Worm (Caenorhabditis elegans): ENCODE results near the gene K05F1.6.

K05F1.6 gene

ce11 chrII:5831373-5831772 lies 49.1 kb downstream of the K05F1.6 start:
- no peak for TF ChIP-seq nhr-67 (tag; optimal IDR thresholded peaks at IDR 0.05)
- TF ChIP-seq lin-39 (tag; optimal IDR thresholded peaks at IDR 0.05) = no peak
- no peak for TF ChIP-seq zag-1 (tag; optimal IDR thresholded peaks at IDR 0.05)
- TF ChIP-seq nhr-76 (tag; optimal IDR thresholded peaks at IDR 0.05) = no peak
- no peak for TF ChIP-seq sea-2 (GFP tag; optimal IDR thresholded peaks at IDR 0.05)
- no peak for TF ChIP-seq ztf-4 (tag; optimal IDR thresholded peaks at IDR 0.05)
- no peak for TF ChIP-seq egl-5 (tag; optimal IDR thresholded peaks at IDR 0.05)
- no peak for TF ChIP-seq nhr-237 (tag; optimal IDR thresholded peaks at IDR 0.05)
- no peak for TF ChIP-seq ceh-16 (tag; optimal IDR thresholded peaks at IDR 0.05)
- no peak for TF ChIP-seq tbx-2 (tag; optimal IDR thresholded peaks at IDR 0.05)
- no peak for TF ChIP-seq jun-1 (tag; optimal IDR thresholded peaks at IDR 0.05)
- TF ChIP-seq elt-2 (tag; optimal IDR thresholded peaks at IDR 0.05) = no peak
- no peak for TF ChIP-seq elt-1 (tag; optimal IDR thresholded peaks at IDR 0.05)
- TF ChIP-seq fos-1 (tag; optimal IDR thresholded peaks at IDR 0.05) = no peak
- no peak for TF ChIP-seq nhr-28 (tag; optimal IDR thresholded peaks at IDR 0.05)
- no peak for TF ChIP-seq unc-39 (tag; optimal IDR thresholded peaks at IDR 0.05)
- TF ChIP-seq nhr-12 (tag; optimal IDR thresholded peaks at IDR 0.05) = no peak
- no peak for TF ChIP-seq elt-3 (tag; optimal IDR thresholded peaks at IDR 0.05)
- TF ChIP-seq lsy-12 (tag; optimal IDR thresholded peaks at IDR 0.05) = no peak
- TF ChIP-seq aly-2 (tag; optimal IDR thresholded peaks at IDR 0.05) = no peak

- TF ChIP-seq fos-1 (tag; optimal IDR thresholded peaks at IDR 0.05) (no peak), lsy-12 (tag; optimal IDR thresholded peaks at IDR 0.05) (no peak), unc-62 (GFP tag; optimal IDR thresholded peaks at IDR 0.05) (no peak), ceh-28 (tag; optimal IDR thresholded peaks at IDR 0.05) (no peak), lin-15B (tag; optimal IDR thresholded peaks at IDR 0.05) (no peak), elt-2 (tag; optimal IDR thresholded peaks at IDR 0.05) (no peak), sea-2 (GFP tag; optimal IDR thresholded peaks at IDR 0.05) (no peak), mdl-1 (tag; optimal IDR thresholded peaks at IDR 0.05) (no peak), pha-4 (tag; optimal IDR thresholded peaks at IDR 0.05) (no peak), snpc-4 (tag; optimal IDR thresholded peaks at IDR 0.05) (no peak), ama-1 (optimal IDR thresholded peaks at IDR 0.05) (no peak)
Observed at ce11 chrII:5833136-5833535, 50.8 kb downstream of the K05F1.6 start, which contains the start of gene gtap-1. gtap-1 (minus strand) TSS chrII:5833236.

ce11 chrII:5835146-5835545 lies 52.8 kb downstream of the K05F1.6 start:
- no peak for TF ChIP-seq nhr-67 (tag; optimal IDR thresholded peaks at IDR 0.05)
- TF ChIP-seq pha-4 (tag; optimal IDR thresholded peaks at IDR 0.05) = no peak
- no peak for TF ChIP-seq snpc-4 (tag; optimal IDR thresholded peaks at IDR 0.05)
- no peak for TF ChIP-seq egl-27 (tag; optimal IDR thresholded peaks at IDR 0.05)
- TF ChIP-seq eor-1 (tag; optimal IDR thresholded peaks at IDR 0.05) = no peak
- TF ChIP-seq nhr-237 (tag; optimal IDR thresholded peaks at IDR 0.05) = no peak
- no peak for TF ChIP-seq nhr-76 (tag; optimal IDR thresholded peaks at IDR 0.05)
- TF ChIP-seq unc-62 (GFP tag; optimal IDR thresholded peaks at IDR 0.05) = no peak

- no peak for TF ChIP-seq lin-39 (tag; optimal IDR thresholded peaks at IDR 0.05)
- no peak for TF ChIP-seq hmg-11 (tag; optimal IDR thresholded peaks at IDR 0.05)
- peak; percentile 60 for TF ChIP-seq nfya-1 (tag; optimal IDR thresholded peaks at IDR 0.05; ENCODE audit: insufficient read depth)
- TF ChIP-seq nhr-28 (tag; optimal IDR thresholded peaks at IDR 0.05) = no peak
- peak; percentile 22 for TF ChIP-seq fkh-10 (GFP tag; optimal IDR thresholded peaks at IDR 0.05)
- TF ChIP-seq ama-1 (optimal IDR thresholded peaks at IDR 0.05) = no peak
- TF ChIP-seq elt-2 (tag; optimal IDR thresholded peaks at IDR 0.05) = peak; percentile 47
- TF ChIP-seq skn-1 (tag; optimal IDR thresholded peaks at IDR 0.05) = no peak
- TF ChIP-seq ztf-11 (tag; optimal IDR thresholded peaks at IDR 0.05) = no peak
- TF ChIP-seq pha-4 (tag; optimal IDR thresholded peaks at IDR 0.05) = peak; percentile 72
- no peak for TF ChIP-seq nhr-25 (tag; optimal IDR thresholded peaks at IDR 0.05)
- no peak for TF ChIP-seq ceh-28 (tag; optimal IDR thresholded peaks at IDR 0.05)
- peak; percentile 29 for TF ChIP-seq snpc-4 (tag; optimal IDR thresholded peaks at IDR 0.05)
- TF ChIP-seq unc-39 (tag; optimal IDR thresholded peaks at IDR 0.05) = no peak
- no peak for TF ChIP-seq pqm-1 (tag; optimal IDR thresholded peaks at IDR 0.05)
- peak; percentile 52 for TF ChIP-seq lin-15B (tag; optimal IDR thresholded peaks at IDR 0.05)
- no peak for TF ChIP-seq mdl-1 (tag; optimal IDR thresholded peaks at IDR 0.05)
Observed at ce11 chrII:5836153-5836719, 53.9 kb downstream of the K05F1.6 start, which contains the start of gene fzo-1. fzo-1 (minus strand) TSS chrII:5836203.
